Fruit fly (Drosophila melanogaster) S2 (cell line): ENCODE results near the gene Tdh.
A peak's percentile ranks its signal among the peaks of the same experiment; 100 is the strongest.

Experiments
- CG8478 ChIP-seq: fragments of >200 bp; optimal IDR thresholded peaks from 2 replicates; lab custom pipeline; 2018
- CTCF ChIP-seq, 2 experiments: fragments of >200 bp; optimal IDR thresholded peaks; 2 replicates each; lab custom pipeline; 2018

Gene Tdh

dm6 chr3L:20508136-20508635, 41.4 kb downstream of the Tdh start:
- TF ChIP-seq CG8478 (lab: Kevin White, UChicago) (no peak), CTCF (optimal IDR thresholded peaks at IDR 0.05; lab: Kevin White, UChicago) (no peak)

dm6 chr3L:20509121-20509934, 42.6 kb downstream of the Tdh start:
- TF ChIP-seq CG8478 (lab: Kevin White, UChicago) (no peak), CTCF (optimal IDR thresholded peaks at IDR 0.05; lab: Kevin White, UChicago) (no peak)

- TF ChIP-seq CG8478 (lab: Kevin White, UChicago) (no peak), CTCF (optimal IDR thresholded peaks at IDR 0.05; lab: Kevin White, UChicago) (no peak)
These were observed 44.9 kb downstream of the Tdh start for dm6 chr3L:20511499-20512108.

dm6 chr3L:20514101-20514500, 47.4 kb downstream of the Tdh start:
- TF ChIP-seq CTCF (optimal IDR thresholded peaks at IDR 0.05; lab: Kevin White, UChicago): no peak
- no peak for TF ChIP-seq CG8478 (lab: Kevin White, UChicago)

- TF ChIP-seq CG8478 (lab: Kevin White, UChicago): no peak
- TF ChIP-seq CTCF (optimal IDR thresholded peaks at IDR 0.05; lab: Kevin White, UChicago): peak; percentile 39 to 42
These were observed 49.9 kb downstream of the Tdh start for dm6 chr3L:20516519-20517178.

- no peak for TF ChIP-seq CTCF (optimal IDR thresholded peaks at IDR 0.05; lab: Kevin White, UChicago)
These were observed 50.6 kb downstream of the Tdh start for dm6 chr3L:20517179-20517834.

dm6 chr3L:20517897-20518804, 51.4 kb downstream of the Tdh start:
- TF ChIP-seq CG8478 (lab: Kevin White, UChicago) (no peak), CTCF (optimal IDR thresholded peaks at IDR 0.05; lab: Kevin White, UChicago) (no peak)

dm6 chr3L:20518805-20519503, 52.2 kb downstream of the Tdh start, which contains the start of gene BNIP3:
Gene BNIP3 (minus strand): TSS chr3L:20519393.
- TF ChIP-seq CTCF (optimal IDR thresholded peaks at IDR 0.05; lab: Kevin White, UChicago) (no peak), CG8478 (lab: Kevin White, UChicago) (no peak)
